Fruit fly (Drosophila melanogaster) whole organism, embryonic: ENCODE measurements around the gene Abca3.

Experiments used
- CG11695 ChIP-seq: fragments of 200-800 bp; sonication (Bioruptor generic); IDR thresholded peaks from 3 replicates; pipeline ENCODE4 v1.3.6; 2022; ENCODE audit warnings: missing biosample characterization, missing genetic modification characterization
- CG12071 ChIP-seq: fragments of 200-800 bp; sonication (Bioruptor generic); optimal IDR thresholded peaks from 3 replicates; lab custom pipeline; 2018; ENCODE audit warnings: missing biosample characterization, mild to moderate bottlenecking, missing genetic modification characterization
- CG12155 ChIP-seq: fragments of 200-800 bp; sonication (Bioruptor generic); optimal IDR thresholded peaks from 3 replicates; lab custom pipeline; 2016; ENCODE audit warnings: missing biosample characterization, missing genetic modification characterization
- CG12659 ChIP-seq: fragments of 200-800 bp; sonication (Bioruptor generic); optimal IDR thresholded peaks from 3 replicates; lab custom pipeline; 2017; ENCODE audit warnings: mild to moderate bottlenecking, missing biosample characterization, missing genetic modification reagents, missing genetic modification characterization
- CG13624 ChIP-seq: fragments of 200-800 bp; sonication (Bioruptor generic); optimal IDR thresholded peaks from 2 replicates; lab custom pipeline; 2016; ENCODE audit warnings: missing biosample characterization, missing genetic modification characterization
- CG14710 ChIP-seq: fragments of 200-800 bp; sonication (Bioruptor generic); optimal IDR thresholded peaks from 3 replicates; lab custom pipeline; 2019; ENCODE audit warnings: missing biosample characterization, mild to moderate bottlenecking, missing genetic modification characterization, moderate library complexity
- CG16815 ChIP-seq: fragments of 200-800 bp; sonication (Bioruptor generic); optimal IDR thresholded peaks from 3 replicates; lab custom pipeline; 2017; ENCODE audit warnings: missing biosample characterization, mild to moderate bottlenecking, missing genetic modification characterization
- CG17568 ChIP-seq: fragments of 200-800 bp; sonication (Bioruptor generic); optimal IDR thresholded peaks from 2 replicates; lab custom pipeline; 2018; ENCODE audit warnings: missing biosample characterization, mild to moderate bottlenecking, missing genetic modification characterization, moderate library complexity
- CG18476 ChIP-seq: fragments of 200-800 bp; sonication (Bioruptor generic); optimal IDR thresholded peaks from 2 replicates; lab custom pipeline; 2016; ENCODE audit warnings: missing biosample characterization, mild to moderate bottlenecking, missing genetic modification characterization
- CG2116 ChIP-seq: fragments of 200-800 bp; sonication (Bioruptor generic); optimal IDR thresholded peaks from 3 replicates; lab custom pipeline; 2018; ENCODE audit warnings: missing biosample characterization, mild to moderate bottlenecking, missing genetic modification characterization
- CG2120 ChIP-seq: fragments of 200-800 bp; sonication (Bioruptor generic); optimal IDR thresholded peaks from 3 replicates; lab custom pipeline; 2016; ENCODE audit warnings: missing biosample characterization, missing genetic modification characterization
- CG2678 ChIP-seq: fragments of 200-800 bp; sonication (Bioruptor generic); optimal IDR thresholded peaks from 3 replicates; lab custom pipeline; 2019; ENCODE audit warnings: missing biosample characterization, mild to moderate bottlenecking, missing genetic modification characterization, moderate library complexity
- CG2712 ChIP-seq: fragments of 200-800 bp; optimal IDR thresholded peaks from 3 replicates; lab custom pipeline; 2019; ENCODE audit warnings: missing biosample characterization, mild to moderate bottlenecking, missing genetic modification characterization, moderate library complexity
- CG30431 ChIP-seq: fragments of 200-800 bp; sonication (Bioruptor generic); optimal IDR thresholded peaks from 2 replicates; lab custom pipeline; 2017; ENCODE audit warnings: missing biosample characterization, missing genetic modification characterization
- CG32532 ChIP-seq: fragments of 200-800 bp; sonication (Bioruptor generic); IDR thresholded peaks from 2 replicates; pipeline ENCODE4 v1.3.6; 2022; ENCODE audit warnings: missing biosample characterization, missing genetic modification characterization
- CG3838 ChIP-seq: fragments of 200-800 bp; sonication (Bioruptor generic); optimal IDR thresholded peaks from 3 replicates; lab custom pipeline; 2016; ENCODE audit warnings: missing biosample characterization, missing genetic modification characterization
- CG6254 ChIP-seq: fragments of 200-800 bp; sonication (Bioruptor generic); optimal IDR thresholded peaks from 3 replicates; lab custom pipeline; 2017; ENCODE audit warnings: mild to moderate bottlenecking, missing biosample characterization, missing genetic modification reagents, missing genetic modification characterization
- CG7963 ChIP-seq: fragments of 200-800 bp; sonication (Bioruptor generic); IDR thresholded peaks from 3 replicates; pipeline ENCODE4 v1.3.6; 2022; ENCODE audit warnings: missing biosample characterization, missing genetic modification characterization; ENCODE audit not compliant: partially characterized antibody
- CG8290 ChIP-seq, 3 experiments: fragments of 200-800 bp; sonication (Bioruptor generic); optimal IDR thresholded peaks; 2 replicates each; lab custom pipeline; 2016 to 2019; ENCODE audit warnings: missing biosample characterization in 3 of 3, missing genetic modification characterization in 3 of 3, mild to moderate bottlenecking in 2 of 3, moderate library complexity in 1 of 3
- CrebB ChIP-seq: fragments of 200-800 bp; sonication (Bioruptor generic); optimal IDR thresholded peaks from 3 replicates; lab custom pipeline; 2018; ENCODE audit warnings: missing biosample characterization, mild to moderate bottlenecking, missing genetic modification characterization
- Dip2 ChIP-seq: fragments of 200-800 bp; sonication (Bioruptor generic); IDR thresholded peaks from 2 replicates; pipeline ENCODE4 v1.3.6; 2022; ENCODE audit warnings: missing biosample characterization, missing genetic modification characterization
- H2.0 ChIP-seq: fragments of 200-800 bp; sonication (Bioruptor generic); IDR thresholded peaks from 2 replicates; pipeline ENCODE4 v1.3.6; 2022; ENCODE audit warnings: missing biosample characterization, missing genetic modification characterization
- HHEX ChIP-seq: fragments of 200-800 bp; sonication (Bioruptor generic); optimal IDR thresholded peaks from 3 replicates; lab custom pipeline; 2017; ENCODE audit warnings: missing biosample characterization, mild to moderate bottlenecking, missing genetic modification characterization, missing genetic modification reagents
- Hr39 ChIP-seq: fragments of >200 bp; optimal IDR thresholded peaks from 2 replicates; lab custom pipeline; 2017
- Lhr ChIP-seq: fragments of 200-800 bp; sonication (Bioruptor generic); optimal IDR thresholded peaks from 3 replicates; lab custom pipeline; 2017; ENCODE audit warnings: mild to moderate bottlenecking, missing biosample characterization, missing genetic modification reagents, missing genetic modification characterization
- MTF-1 ChIP-seq: fragments of 200-800 bp; sonication (Bioruptor generic); optimal IDR thresholded peaks from 2 replicates; lab custom pipeline; 2018; ENCODE audit warnings: missing biosample characterization, mild to moderate bottlenecking, missing genetic modification characterization, borderline replicate concordance
- Max ChIP-seq: fragments of 200-800 bp; sonication (Bioruptor generic); optimal IDR thresholded peaks from 2 replicates; lab custom pipeline; 2016; ENCODE audit warnings: missing biosample characterization, mild to moderate bottlenecking, missing genetic modification characterization
- Mes4 ChIP-seq: fragments of 200-800 bp; sonication (Bioruptor generic); optimal IDR thresholded peaks from 2 replicates; lab custom pipeline; 2016; ENCODE audit warnings: missing biosample characterization, missing genetic modification characterization
- NK7.1 ChIP-seq: fragments of 200-800 bp; sonication (Bioruptor generic); optimal IDR thresholded peaks from 3 replicates; lab custom pipeline; 2016; ENCODE audit warnings: missing biosample characterization, missing genetic modification characterization
- Pdp1 ChIP-seq, 2 experiments: fragments of 200-800 bp; sonication (Bioruptor generic); optimal IDR thresholded peaks; 3 replicates each; lab custom pipeline; 2016; ENCODE audit warnings: missing biosample characterization in 2 of 2, missing genetic modification characterization in 2 of 2, mild to moderate bottlenecking in 1 of 2, moderate library complexity in 1 of 2
- Ravus ChIP-seq: fragments of 200-800 bp; sonication (Bioruptor generic); IDR thresholded peaks from 2 replicates; pipeline ENCODE4 v1.3.6; 2022; ENCODE audit warnings: missing biosample characterization, missing genetic modification characterization
- Six4 ChIP-seq: fragments of 200-800 bp; sonication (Bioruptor generic); optimal IDR thresholded peaks from 2 replicates; lab custom pipeline; 2016; ENCODE audit warnings: missing biosample characterization, missing genetic modification characterization
- Sry-δ ChIP-seq: fragments of 200-800 bp; sonication (Bioruptor generic); optimal IDR thresholded peaks from 2 replicates; lab custom pipeline; 2016; ENCODE audit warnings: missing biosample characterization, missing genetic modification characterization
- Ssrp ChIP-seq: fragments of 200-800 bp; sonication (Bioruptor generic); optimal IDR thresholded peaks from 2 replicates; lab custom pipeline; 2018; ENCODE audit warnings: missing biosample characterization, mild to moderate bottlenecking, missing genetic modification characterization, moderate library complexity
- bcd ChIP-seq: fragments of 200-800 bp; sonication (Bioruptor generic); optimal IDR thresholded peaks from 2 replicates; lab custom pipeline; 2017; ENCODE audit warnings: missing biosample characterization, mild to moderate bottlenecking, missing genetic modification characterization
- cg ChIP-seq: fragments of 200-800 bp; sonication (Bioruptor generic); optimal IDR thresholded peaks from 3 replicates; lab custom pipeline; 2019; ENCODE audit warnings: missing biosample characterization, mild to moderate bottlenecking, missing genetic modification characterization, moderate library complexity
- chn ChIP-seq: fragments of 200-800 bp; sonication (Bioruptor generic); optimal IDR thresholded peaks from 2 replicates; lab custom pipeline; 2016; ENCODE audit warnings: missing biosample characterization, missing genetic modification characterization
- dm ChIP-seq: fragments of 200-800 bp; sonication (Bioruptor generic); optimal IDR thresholded peaks from 3 replicates; lab custom pipeline; 2016; ENCODE audit warnings: missing biosample characterization, missing genetic modification characterization
- gcm ChIP-seq: fragments of 200-800 bp; sonication (Bioruptor generic); optimal IDR thresholded peaks from 2 replicates; lab custom pipeline; 2019; ENCODE audit warnings: missing biosample characterization, mild to moderate bottlenecking, missing genetic modification characterization, moderate library complexity
- kay ChIP-seq: fragments of 200-800 bp; sonication (Bioruptor generic); optimal IDR thresholded peaks from 2 replicates; lab custom pipeline; 2016; ENCODE audit warnings: missing biosample characterization, missing genetic modification characterization
- lola ChIP-seq, 3 experiments: fragments of >200 bp in 2 of 3; fragments of 200-800 bp in 1 of 3; sonication (Bioruptor generic) in 1 of 3; optimal IDR thresholded peaks; 2 replicates each; lab custom pipeline; 2017 to 2019; ENCODE audit warnings: missing biosample characterization in 3 of 3, missing genetic modification characterization in 3 of 3, mild to moderate bottlenecking in 1 of 3, moderate library complexity in 1 of 3
- peb ChIP-seq: fragments of 200-800 bp; sonication (Bioruptor generic); IDR thresholded peaks from 2 replicates; pipeline ENCODE4 v1.3.6; 2022; ENCODE audit warnings: missing biosample characterization, missing genetic modification characterization
- phol ChIP-seq: fragments of 200-800 bp; sonication (Bioruptor generic); optimal IDR thresholded peaks from 3 replicates; lab custom pipeline; 2018; ENCODE audit warnings: missing biosample characterization, mild to moderate bottlenecking, missing genetic modification characterization, moderate library complexity
- pita ChIP-seq: fragments of 200-800 bp; sonication (Bioruptor generic); optimal IDR thresholded peaks from 2 replicates; lab custom pipeline; 2017; ENCODE audit warnings: missing biosample characterization, mild to moderate bottlenecking, missing genetic modification characterization
- run ChIP-seq: fragments of 200-800 bp; sonication (Bioruptor generic); optimal IDR thresholded peaks from 3 replicates; lab custom pipeline; 2018; ENCODE audit warnings: missing biosample characterization, mild to moderate bottlenecking, missing genetic modification characterization
- so ChIP-seq: fragments of 200-800 bp; sonication (Bioruptor generic); IDR thresholded peaks from 3 replicates; pipeline ENCODE4 v1.3.6; 2022; ENCODE audit warnings: missing biosample characterization, missing genetic modification characterization
- sug ChIP-seq: fragments of 200-800 bp; optimal IDR thresholded peaks from 2 replicates; lab custom pipeline; 2019; ENCODE audit warnings: missing biosample characterization, mild to moderate bottlenecking, missing genetic modification characterization, moderate library complexity
- twi ChIP-seq: fragments of 200-800 bp; optimal IDR thresholded peaks from 2 replicates; lab custom pipeline; 2019; ENCODE audit warnings: missing biosample characterization, mild to moderate bottlenecking, missing genetic modification characterization, moderate library complexity
- unc-4 ChIP-seq: fragments of 200-800 bp; sonication (Bioruptor generic); IDR thresholded peaks from 2 replicates; pipeline ENCODE4 v1.3.6; 2022; ENCODE audit warnings: missing biosample characterization, missing genetic modification characterization; ENCODE audit not compliant: partially characterized antibody

Abca3 gene

DNA sequence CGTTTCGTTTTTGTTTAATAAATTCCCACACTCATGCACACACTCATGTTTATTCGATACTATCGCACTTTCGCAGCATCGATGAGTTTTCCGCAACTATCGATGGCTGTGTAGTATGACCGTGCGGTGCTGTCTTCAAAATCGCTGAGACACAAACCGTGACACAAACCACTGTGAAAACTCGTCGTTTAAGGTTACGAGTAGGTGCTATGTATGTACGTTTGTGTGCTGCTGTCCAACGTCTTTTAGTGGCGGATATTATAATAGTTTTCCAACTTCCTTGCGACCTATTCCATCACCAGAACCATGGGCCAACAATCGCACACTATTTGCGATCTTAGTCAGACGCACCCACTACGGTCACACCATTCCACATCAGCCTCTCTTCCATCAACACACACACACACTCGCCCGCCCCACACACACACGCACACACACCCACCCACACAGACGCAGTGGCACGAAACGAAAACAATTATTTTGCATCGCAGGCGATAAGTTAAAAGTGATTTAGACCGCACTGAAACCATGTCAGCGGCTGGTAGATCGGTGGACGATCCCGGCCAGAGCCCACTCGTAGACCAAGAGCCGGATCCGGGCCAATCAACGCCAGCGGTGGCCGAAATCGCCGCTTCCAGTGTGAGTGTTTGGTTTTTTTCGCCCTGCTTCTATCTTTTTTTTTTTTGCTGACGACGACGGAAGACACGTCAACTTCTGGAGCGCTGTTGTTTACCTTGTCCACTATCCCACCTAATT, 17.6 kb upstream of the Abca3 start, which contains the start of the genes Dd and CG1486 (continued):
- TF ChIP-seq CG13624 (GFP tag; lab: Kevin White, UChicago) (peak; percentile 19), peb (GFP tag; lab: Robert Waterston, UW) (no peak), cg (GFP tag; lab: Kevin White, UChicago) (peak; percentile 93), CG12155 (peak; percentile 67), kay (GFP tag; lab: Kevin White, UChicago) (peak; percentile 55), CG8290 (GFP tag; optimal IDR thresholded peaks at IDR 0.05; lab: Kevin White, UChicago) (no peak), CG8290 (tag; optimal IDR thresholded peaks at IDR 0.05; lab: Kevin White, UChicago) (no peak), Lhr (GFP tag; lab: Kevin White, UChicago) (peak; percentile 70), Hr39 (no peak), Sry-δ (GFP tag; lab: Kevin White, UChicago) (peak; percentile 90), CG2116 (GFP tag; lab: Kevin White, UChicago) (peak; percentile 74), CG2678 (no peak), CG14710 (tag; lab: Kevin White, UChicago) (peak; percentile 79), CG2120 (GFP tag; lab: Kevin White, UChicago) (peak; percentile 29), so (GFP tag; lab: Robert Waterston, UW) (no peak), CG7963 (GFP tag; lab: Robert Waterston, UW) (peak; percentile 86), CG17568 (GFP tag; lab: Kevin White, UChicago) (no peak), CG6254 (GFP tag; lab: Kevin White, UChicago) (no peak), CG12071 (GFP tag; lab: Kevin White, UChicago) (no peak), H2.0 (GFP tag; lab: Robert Waterston, UW) (no peak), CG12659 (GFP tag; lab: Kevin White, UChicago) (peak; percentile 64), CG32532 (GFP tag; lab: Robert Waterston, UW) (no peak), sug (tag; lab: Kevin White, UChicago) (peak; percentile 18), CG16815 (GFP tag; lab: Kevin White, UChicago) (no peak), CG18476 (no peak), Ravus (GFP tag; lab: Robert Waterston, UW) (no peak), Ssrp (tag; lab: Kevin White, UChicago) (no peak), lola (GFP tag; optimal IDR thresholded peaks at IDR 0.05; lab: Kevin White, UChicago) (no peak), Pdp1 (GFP tag; optimal IDR thresholded peaks at IDR 0.05; lab: Kevin White, UChicago) (peak in 1 of 2 experiments; percentile 73), unc-4 (peak; percentile 83), run (tag; lab: Kevin White, UChicago) (no peak), HHEX (GFP tag; lab: Kevin White, UChicago) (no peak), chn (GFP tag; lab: Kevin White, UChicago) (peak; percentile 37), Max (GFP tag; lab: Kevin White, UChicago) (peak; percentile 22), CG11695 (GFP tag; lab: Robert Waterston, UW) (no peak), Six4 (GFP tag; lab: Kevin White, UChicago) (no peak), gcm (no peak), CG30431 (GFP tag; lab: Kevin White, UChicago) (no peak), Dip2 (no peak), pita (GFP tag; lab: Kevin White, UChicago) (peak; percentile 66), twi (tag; lab: Kevin White, UChicago) (peak; percentile 19), NK7.1 (no peak), dm (GFP tag; lab: Kevin White, UChicago) (peak; percentile 53), CrebB (tag; lab: Kevin White, UChicago) (no peak), MTF-1 (no peak), CG3838 (GFP tag; lab: Kevin White, UChicago) (no peak), Mes4 (no peak), phol (tag; lab: Kevin White, UChicago) (peak; percentile 51), CG2712 (tag; lab: Kevin White, UChicago) (peak; percentile 32), bcd (GFP tag; lab: Kevin White, UChicago) (no peak)
